Fruit fly (Drosophila melanogaster) whole organism, embryonic: ENCODE measurements around the gene Vsp37A.
A peak's percentile ranks its signal among the peaks of the same experiment; 100 is the strongest.

ENCODE experiments used
- CG11504 ChIP-seq: fragments of 200-800 bp; sonication (Bioruptor generic); optimal IDR thresholded peaks from 3 replicates; lab custom pipeline; 2019; ENCODE audit warnings: missing biosample characterization, mild to moderate bottlenecking, missing genetic modification characterization, moderate library complexity
- CG11560 ChIP-seq: fragments of 200-800 bp; sonication (Bioruptor generic); IDR thresholded peaks from 3 replicates; pipeline ENCODE4 v1.3.6; 2022; ENCODE audit warnings: missing biosample characterization, missing genetic modification characterization
- CG11695 ChIP-seq: fragments of 200-800 bp; sonication (Bioruptor generic); IDR thresholded peaks from 3 replicates; pipeline ENCODE4 v1.3.6; 2022; ENCODE audit warnings: missing biosample characterization, missing genetic modification characterization
- CG12769 ChIP-seq: fragments of 200-800 bp; sonication (Bioruptor generic); optimal IDR thresholded peaks from 2 replicates; lab custom pipeline; 2019; ENCODE audit warnings: missing biosample characterization, mild to moderate bottlenecking, missing genetic modification characterization, moderate library complexity
- CG13894 ChIP-seq: fragments of 200-800 bp; sonication (Bioruptor generic); optimal IDR thresholded peaks from 3 replicates; lab custom pipeline; 2018; ENCODE audit warnings: missing biosample characterization, mild to moderate bottlenecking, missing genetic modification characterization, moderate library complexity
- CG15601 ChIP-seq: fragments of 200-800 bp; sonication (Bioruptor generic); optimal IDR thresholded peaks from 3 replicates; lab custom pipeline; 2019; ENCODE audit warnings: missing biosample characterization, mild to moderate bottlenecking, missing genetic modification characterization, moderate library complexity
- CG15696 ChIP-seq: fragments of 200-800 bp; sonication (Bioruptor generic); optimal IDR thresholded peaks from 2 replicates; lab custom pipeline; 2019; ENCODE audit warnings: missing biosample characterization, mild to moderate bottlenecking, missing genetic modification characterization, moderate library complexity
- CG16779 ChIP-seq: fragments of 200-800 bp; sonication (Bioruptor generic); IDR thresholded peaks from 2 replicates; pipeline ENCODE4 v1.3.6; 2022; ENCODE audit warnings: missing biosample characterization, missing genetic modification characterization
- CG2199 ChIP-seq: fragments of 200-800 bp; sonication (Bioruptor generic); IDR thresholded peaks from 3 replicates; pipeline ENCODE4 v1.3.6; 2022; ENCODE audit warnings: missing biosample characterization, missing genetic modification characterization
- CG3281 ChIP-seq: fragments of 200-800 bp; sonication (Bioruptor generic); optimal IDR thresholded peaks from 3 replicates; lab custom pipeline; 2017; ENCODE audit warnings: missing biosample characterization, mild to moderate bottlenecking, missing genetic modification characterization
- CG7928 ChIP-seq: fragments of 200-800 bp; sonication (Bioruptor generic); optimal IDR thresholded peaks from 2 replicates; lab custom pipeline; 2017; ENCODE audit warnings: missing biosample characterization, mild to moderate bottlenecking, missing genetic modification characterization
- CG8944 ChIP-seq: fragments of 200-800 bp; sonication (Bioruptor generic); optimal IDR thresholded peaks from 3 replicates; lab custom pipeline; 2016; ENCODE audit warnings: missing biosample characterization, missing genetic modification characterization
- CG9437 ChIP-seq: fragments of 200-800 bp; sonication (Bioruptor generic); optimal IDR thresholded peaks from 2 replicates; lab custom pipeline; 2018; ENCODE audit warnings: missing biosample characterization, mild to moderate bottlenecking, missing genetic modification characterization
- CG9609 ChIP-seq: fragments of 200-800 bp; sonication (Bioruptor generic); optimal IDR thresholded peaks from 3 replicates; lab custom pipeline; 2016; ENCODE audit warnings: missing biosample characterization, missing genetic modification characterization
- CTCF ChIP-seq: fragments of 200-800 bp; sonication (Bioruptor generic); optimal IDR thresholded peaks from 2 replicates; lab custom pipeline; 2017; ENCODE audit warnings: missing biosample characterization, mild to moderate bottlenecking, missing genetic modification characterization, moderate library complexity
- Camta ChIP-seq: fragments of 200-800 bp; sonication (Bioruptor generic); optimal IDR thresholded peaks from 2 replicates; lab custom pipeline; 2016; ENCODE audit warnings: missing biosample characterization, missing genetic modification characterization
- Chrac-16 ChIP-seq: fragments of 200-800 bp; sonication (Bioruptor generic); optimal IDR thresholded peaks from 3 replicates; lab custom pipeline; 2016; ENCODE audit warnings: missing biosample characterization, missing genetic modification characterization
- CkIIα-i1 ChIP-seq: fragments of 200-800 bp; sonication (Bioruptor generic); IDR thresholded peaks from 2 replicates; pipeline ENCODE4 v1.3.6; 2022; ENCODE audit warnings: missing biosample characterization, missing genetic modification characterization
- Deaf1 ChIP-seq: fragments of 200-800 bp; optimal IDR thresholded peaks from 3 replicates; lab custom pipeline; 2019; ENCODE audit warnings: missing biosample characterization, mild to moderate bottlenecking, missing genetic modification characterization, moderate library complexity
- Dp ChIP-seq: fragments of 200-800 bp; sonication (Bioruptor generic); optimal IDR thresholded peaks from 2 replicates; lab custom pipeline; 2018; ENCODE audit warnings: missing biosample characterization, mild to moderate bottlenecking, missing genetic modification characterization, moderate library complexity
- E2f1 ChIP-seq: fragments of 200-800 bp; sonication (Bioruptor generic); IDR thresholded peaks from 2 replicates; pipeline ENCODE4 v1.3.6; 2022; ENCODE audit warnings: missing biosample characterization, missing genetic modification characterization
- E2f2 ChIP-seq: fragments of 200-800 bp; sonication (Bioruptor generic); IDR thresholded peaks from 2 replicates; pipeline ENCODE4 v1.3.6; 2022; ENCODE audit warnings: missing biosample characterization, missing genetic modification characterization
- HmgZ ChIP-seq: fragments of 200-800 bp; sonication (Bioruptor generic); optimal IDR thresholded peaks from 2 replicates; lab custom pipeline; 2018; ENCODE audit warnings: missing biosample characterization, mild to moderate bottlenecking, missing genetic modification characterization
- Hmr ChIP-seq: fragments of 200-800 bp; sonication (Bioruptor generic); optimal IDR thresholded peaks from 3 replicates; lab custom pipeline; 2017; ENCODE audit warnings: mild to moderate bottlenecking, missing biosample characterization, missing genetic modification reagents, missing genetic modification characterization
- Hr78 ChIP-seq, 2 experiments: fragments of 200-800 bp in 1 of 2; fragments of >200 bp in 1 of 2; sonication (Bioruptor generic) in 1 of 2; optimal IDR thresholded peaks; 2 replicates each; lab custom pipeline; 2017 to 2019; ENCODE audit warnings: missing biosample characterization in 2 of 2, missing genetic modification characterization in 2 of 2, mild to moderate bottlenecking in 1 of 2, moderate library complexity in 1 of 2
- MBD-R2 ChIP-seq: fragments of 200-800 bp; sonication (Bioruptor generic); IDR thresholded peaks from 2 replicates; pipeline ENCODE4 v1.3.6; 2022; ENCODE audit warnings: missing biosample characterization, missing genetic modification characterization
- Med ChIP-seq: fragments of 200-800 bp; sonication (Bioruptor generic); peaks from one replicate; lab custom pipeline; 2016; ENCODE audit warnings: missing biosample characterization, missing genetic modification characterization, mild to moderate bottlenecking, inconsistent platforms, moderate library complexity
- Ravus ChIP-seq: fragments of 200-800 bp; sonication (Bioruptor generic); IDR thresholded peaks from 2 replicates; pipeline ENCODE4 v1.3.6; 2022; ENCODE audit warnings: missing biosample characterization, missing genetic modification characterization
- Trl ChIP-seq, 3 experiments: fragments of >200 bp in 2 of 3; fragments of 200-800 bp in 1 of 3; sonication (Bioruptor generic) in 1 of 3; optimal IDR thresholded peaks; 2 replicates in 1 of 3; 3 replicates in 2 of 3; lab custom pipeline; 2016 to 2017; ENCODE audit warnings: missing biosample characterization in 1 of 3, missing genetic modification characterization in 1 of 3
- bbx ChIP-seq: fragments of 200-800 bp; sonication (Bioruptor generic); IDR thresholded peaks from 2 replicates; pipeline ENCODE4 v1.3.6; 2022; ENCODE audit warnings: missing biosample characterization, missing genetic modification characterization; ENCODE audit not compliant: partially characterized antibody
- ewg ChIP-seq: fragments of 200-800 bp; sonication (Bioruptor generic); optimal IDR thresholded peaks from 3 replicates; lab custom pipeline; 2017; ENCODE audit warnings: mild to moderate bottlenecking, missing biosample characterization, missing genetic modification reagents, missing genetic modification characterization
- exex ChIP-seq: fragments of 200-800 bp; sonication (Bioruptor generic); optimal IDR thresholded peaks from 4 replicates; lab custom pipeline; 2018; ENCODE audit warnings: missing biosample characterization, mild to moderate bottlenecking, missing genetic modification characterization, moderate library complexity
- gfzf ChIP-seq: fragments of 200-800 bp; sonication (Bioruptor generic); optimal IDR thresholded peaks from 2 replicates; lab custom pipeline; 2016; ENCODE audit warnings: missing biosample characterization, mild to moderate bottlenecking, missing genetic modification characterization, moderate library complexity
- grau ChIP-seq: fragments of 200-800 bp; optimal IDR thresholded peaks from 3 replicates; lab custom pipeline; 2019; ENCODE audit warnings: missing biosample characterization, mild to moderate bottlenecking, missing genetic modification characterization, moderate library complexity
- hb ChIP-seq: fragments of 200-800 bp; sonication (Bioruptor generic); IDR thresholded peaks from 3 replicates; pipeline ENCODE4 v1.3.6; 2022; ENCODE audit warnings: missing biosample characterization, missing genetic modification characterization; ENCODE audit not compliant: partially characterized antibody
- hkb ChIP-seq, 2 experiments: fragments of 200-800 bp in 1 of 2; fragments of >200 bp in 1 of 2; sonication (Bioruptor generic) in 1 of 2; IDR thresholded peaks in 1 of 2; optimal IDR thresholded peaks in 1 of 2; 2 replicates each; pipeline versions ENCODE4 v1.3.6 to Lab custom; 2017 to 2022; ENCODE audit warnings: missing biosample characterization in 1 of 2, missing genetic modification characterization in 1 of 2
- kay ChIP-seq: fragments of 200-800 bp; sonication (Bioruptor generic); optimal IDR thresholded peaks from 2 replicates; lab custom pipeline; 2016; ENCODE audit warnings: missing biosample characterization, missing genetic modification characterization
- lov ChIP-seq, 2 experiments: fragments of 200-800 bp in 1 of 2; fragments of >200 bp in 1 of 2; sonication (Bioruptor generic) in 1 of 2; IDR thresholded peaks in 1 of 2; optimal IDR thresholded peaks in 1 of 2; 2 replicates in 1 of 2; 3 replicates in 1 of 2; pipeline versions ENCODE4 v1.3.6 to Lab custom; 2017 to 2022; ENCODE audit warnings: missing biosample characterization in 1 of 2, missing genetic modification characterization in 1 of 2
- nom ChIP-seq: fragments of 200-800 bp; sonication (Bioruptor generic); optimal IDR thresholded peaks from 2 replicates; lab custom pipeline; 2017; ENCODE audit warnings: missing biosample characterization, missing genetic modification characterization, mild to moderate bottlenecking, moderate library complexity, missing genetic modification reagents
- pzg ChIP-seq: fragments of 200-800 bp; sonication (Bioruptor generic); optimal IDR thresholded peaks from 3 replicates; lab custom pipeline; 2018; ENCODE audit warnings: missing biosample characterization, mild to moderate bottlenecking, missing genetic modification characterization, moderate library complexity
- sens ChIP-seq: fragments of 200-800 bp; sonication (Bioruptor generic); peaks from one replicate; lab custom pipeline; 2016; ENCODE audit warnings: missing biosample characterization, missing genetic modification characterization
- seq ChIP-seq: fragments of 200-800 bp; sonication (Bioruptor generic); IDR thresholded peaks from 2 replicates; pipeline ENCODE4 v1.3.6; 2022; ENCODE audit warnings: missing biosample characterization, missing genetic modification characterization
- sisA ChIP-seq: fragments of 200-800 bp; sonication (Bioruptor generic); IDR thresholded peaks from 2 replicates; pipeline ENCODE4 v1.3.6; 2022; ENCODE audit warnings: missing biosample characterization, missing genetic modification characterization
- slp2 ChIP-seq: fragments of 200-800 bp; sonication (Bioruptor generic); optimal IDR thresholded peaks from 2 replicates; lab custom pipeline; 2016; ENCODE audit warnings: missing biosample characterization, missing genetic modification characterization
- tap ChIP-seq: fragments of 200-800 bp; optimal IDR thresholded peaks from 3 replicates; lab custom pipeline; 2019; ENCODE audit warnings: missing biosample characterization, mild to moderate bottlenecking, missing genetic modification characterization, moderate library complexity
- tll ChIP-seq, 2 experiments: fragments of 200-800 bp in 1 of 2; fragments of >200 bp in 1 of 2; sonication (Bioruptor generic) in 1 of 2; optimal IDR thresholded peaks; 2 replicates each; lab custom pipeline; 2017 to 2019; ENCODE audit warnings: missing biosample characterization in 2 of 2, missing genetic modification characterization in 2 of 2, mild to moderate bottlenecking in 1 of 2, moderate library complexity in 1 of 2
- tna ChIP-seq: fragments of 200-800 bp; sonication (Bioruptor generic); IDR thresholded peaks from 2 replicates; pipeline ENCODE4 v1.3.6; 2022; ENCODE audit warnings: missing biosample characterization, missing genetic modification characterization; ENCODE audit not compliant: partially characterized antibody
- tx ChIP-seq: fragments of 200-800 bp; sonication (Bioruptor generic); optimal IDR thresholded peaks from 2 replicates; lab custom pipeline; 2016; ENCODE audit warnings: missing biosample characterization, missing genetic modification characterization

The Vsp37A gene

DNA sequence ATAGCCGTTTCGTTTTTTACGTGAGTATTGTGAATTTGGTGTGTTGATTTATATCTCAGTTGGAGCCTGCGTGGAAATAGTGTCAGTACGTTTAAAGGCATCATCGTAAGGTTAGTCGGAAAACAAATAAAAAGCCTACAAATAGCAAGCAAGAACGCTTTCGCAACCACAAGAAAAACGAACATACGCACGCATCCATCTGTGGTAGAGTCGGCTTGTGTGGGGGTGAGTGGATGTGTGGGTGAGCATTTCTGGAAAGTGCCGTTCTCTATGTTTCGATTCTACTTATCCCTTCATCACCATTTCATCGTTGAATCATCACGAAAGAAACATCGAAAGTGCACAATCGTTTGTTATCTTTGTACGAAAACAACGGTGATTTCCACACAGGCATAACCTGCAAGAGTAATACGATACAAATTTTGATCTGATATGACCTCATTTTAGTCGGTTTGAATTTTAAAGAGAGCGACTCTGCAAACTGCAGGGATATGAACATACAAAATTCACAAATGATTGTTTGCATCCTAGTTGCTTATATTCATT is 35.1 kb downstream of the Vsp37A start (continued):
- TF ChIP-seq tna (GFP tag; lab: Robert Waterston, UW) (no peak), Ravus (GFP tag; lab: Robert Waterston, UW) (no peak), Trl (optimal IDR thresholded peaks at IDR 0.05; lab: Kevin White, UChicago) (peak in 1 of 2 experiments; percentile 11), Trl (GFP tag; optimal IDR thresholded peaks at IDR 0.05; lab: Kevin White, UChicago) (no peak), CG3281 (GFP tag; lab: Kevin White, UChicago) (no peak), seq (no peak), tx (no peak), CkIIα-i1 (GFP tag; lab: Robert Waterston, UW) (no peak), CG11504 (tag; lab: Kevin White, UChicago) (no peak), CG11560 (tag; lab: Robert Waterston, UW) (no peak), CG16779 (GFP tag; lab: Robert Waterston, UW) (no peak), slp2 (no peak), CG12769 (tag; lab: Kevin White, UChicago) (peak; percentile 9), CG15696 (tag; lab: Kevin White, UChicago) (no peak), CG9609 (GFP tag; lab: Kevin White, UChicago) (no peak), Hmr (GFP tag; lab: Kevin White, UChicago) (no peak)

DNA sequence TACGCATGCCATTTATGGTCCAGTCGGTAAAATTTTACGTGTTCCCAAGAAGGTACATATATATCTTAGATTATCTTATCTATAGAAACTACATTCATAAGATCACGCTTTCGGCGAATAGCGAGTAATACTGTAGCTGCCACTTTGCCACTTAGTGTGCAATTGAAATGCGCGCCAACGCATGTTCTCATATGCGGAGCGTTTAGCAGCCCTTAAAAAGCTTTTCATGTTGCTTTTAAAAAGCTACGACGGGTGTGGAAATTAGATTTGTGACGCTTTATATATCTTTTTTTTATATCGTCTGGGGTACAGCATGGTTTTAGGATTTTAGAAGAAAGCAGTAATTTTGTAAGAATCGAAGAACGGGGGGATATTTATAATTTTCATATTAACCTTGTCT is 36.7 kb downstream of the Vsp37A start:
- no peak for TF ChIP-seq nom (GFP tag; lab: Kevin White, UChicago)
- no peak for TF ChIP-seq hkb (optimal IDR thresholded peaks at IDR 0.05; lab: Kevin White, UChicago)
- TF ChIP-seq hkb (GFP tag; IDR thresholded peaks at IDR 0.05; lab: Robert Waterston, UW), result no peak
- TF ChIP-seq CTCF (GFP tag; lab: Kevin White, UChicago), result peak; percentile 67
- TF ChIP-seq Dp (GFP tag; lab: Kevin White, UChicago), result peak; percentile 90
- TF ChIP-seq tll (GFP tag; optimal IDR thresholded peaks at IDR 0.05; lab: Kevin White, UChicago), result no peak
- TF ChIP-seq CG9437 (GFP tag; lab: Kevin White, UChicago), result no peak
- peak; percentile 15 for TF ChIP-seq CG13894 (tag; lab: Kevin White, UChicago)
- no peak for TF ChIP-seq exex (tag; lab: Kevin White, UChicago)
- no peak for TF ChIP-seq CG15601 (tag; lab: Kevin White, UChicago)
- no peak for TF ChIP-seq hb (GFP tag; lab: Robert Waterston, UW)
- no peak for TF ChIP-seq Camta (GFP tag; lab: Kevin White, UChicago)
- peak; percentile 62 for TF ChIP-seq sens (GFP tag; lab: Kevin White, UChicago)
- peak; percentile 94 for TF ChIP-seq CG7928 (GFP tag; lab: Kevin White, UChicago)
- TF ChIP-seq sisA (GFP tag; lab: Robert Waterston, UW), result no peak
- no peak for TF ChIP-seq MBD-R2 (GFP tag; lab: Robert Waterston, UW)
- TF ChIP-seq gfzf (GFP tag; lab: Kevin White, UChicago), result peak; percentile 50
- TF ChIP-seq CG2199 (GFP tag; lab: Robert Waterston, UW), result no peak
- no peak for TF ChIP-seq Chrac-16 (GFP tag; lab: Kevin White, UChicago)
- TF ChIP-seq E2f1 (GFP tag; lab: Robert Waterston, UW), result no peak
- TF ChIP-seq bbx (GFP tag; lab: Robert Waterston, UW), result 0 out of 2 replicates have a peak, but pooled peaks have one; percentile 12
- TF ChIP-seq Deaf1 (tag; lab: Kevin White, UChicago), result no peak
- no peak for TF ChIP-seq CG8944 (GFP tag; lab: Kevin White, UChicago)
- TF ChIP-seq pzg (GFP tag; lab: Kevin White, UChicago), result peak; percentile 35
- TF ChIP-seq kay (GFP tag; lab: Kevin White, UChicago), result no peak
- TF ChIP-seq CG11560 (tag; lab: Robert Waterston, UW), result no peak
- TF ChIP-seq HmgZ, result peak; percentile 18
- no peak for TF ChIP-seq tap (tag; lab: Kevin White, UChicago)
- peak; percentile 94 for TF ChIP-seq E2f2 (GFP tag; lab: Robert Waterston, UW)
- TF ChIP-seq CG11695, result no peak
- TF ChIP-seq lov (optimal IDR thresholded peaks at IDR 0.05; lab: Kevin White, UChicago), result no peak
- no peak for TF ChIP-seq lov (GFP tag; IDR thresholded peaks at IDR 0.05; lab: Robert Waterston, UW)
- no peak for TF ChIP-seq Hr78 (GFP tag; optimal IDR thresholded peaks at IDR 0.05; lab: Kevin White, UChicago)
- TF ChIP-seq grau (tag; lab: Kevin White, UChicago), result peak; percentile 21
- peak; percentile 37 for TF ChIP-seq Med
- TF ChIP-seq ewg, result no peak
